Worm (Caenorhabditis elegans): ENCODE results near the gene cwp-2.
A peak's percentile ranks its signal among the peaks of the same experiment; 100 is the strongest.

cwp-2 gene

ce11 chrV:4823683-4824391, 18.6 kb downstream of the cwp-2 start (continued):
- TF ChIP-seq daf-12 (tag; optimal IDR thresholded peaks at IDR 0.05) = no peak
- TF ChIP-seq mxl-3 (GFP tag; optimal IDR thresholded peaks at IDR 0.05) = peak; percentile 18
- TF ChIP-seq Y105C5A.15 (GFP tag; IDR thresholded peaks at IDR 0.05) = no peak
- TF ChIP-seq madf-9 (GFP tag; conservative IDR thresholded peaks at IDR 0.05) = no peak
- TF ChIP-seq cey-2 (tag; optimal IDR thresholded peaks at IDR 0.05; ENCODE audit: borderline replicate concordance, insufficient read depth) = no peak
- TF ChIP-seq dmd-8 (GFP tag; IDR thresholded peaks at IDR 0.05) = peak; percentile 19; the same call in 1 of the 2 replicates
- TF ChIP-seq dmd-6 (GFP tag; IDR thresholded peaks at IDR 0.05) = peak; percentile 8; the same call in 1 of the 2 replicates
- no peak for TF ChIP-seq fos-1 (tag; optimal IDR thresholded peaks at IDR 0.05)
- TF ChIP-seq daf-8 (GFP tag; IDR thresholded peaks at IDR 0.05) = no peak
- TF ChIP-seq spr-3 (GFP tag; optimal IDR thresholded peaks at IDR 0.05) = peak; percentile 24
- TF ChIP-seq mdl-1 (tag; optimal IDR thresholded peaks at IDR 0.05) = no peak
- TF ChIP-seq aly-2 (tag; optimal IDR thresholded peaks at IDR 0.05) = no peak
- peak; percentile 69 for TF ChIP-seq nhr-102 (tag; optimal IDR thresholded peaks at IDR 0.05)
- TF ChIP-seq duxl-1 (tag; optimal IDR thresholded peaks at IDR 0.05; ENCODE audit: poor library complexity) = peak; percentile 48
- peak; percentile 30; the same call in 1 of the 2 replicates for TF ChIP-seq daf-19 (GFP tag; conservative IDR thresholded peaks at IDR 0.05)
- TF ChIP-seq T20F7.1 (GFP tag; optimal IDR thresholded peaks at IDR 0.05) = peak; percentile 77
- TF ChIP-seq nhr-237 (tag; optimal IDR thresholded peaks at IDR 0.05) = no peak
- peak; percentile 67; the same call in 1 of the 2 replicates for TF ChIP-seq mdt-29 (GFP tag; IDR thresholded peaks at IDR 0.05)
- TF ChIP-seq pqm-1 (tag; optimal IDR thresholded peaks at IDR 0.05) = no peak
- no peak for TF ChIP-seq ceh-28 (tag; optimal IDR thresholded peaks at IDR 0.05)
- no peak for TF ChIP-seq sdz-12 (GFP tag; optimal IDR thresholded peaks at IDR 0.05)
- no peak for TF ChIP-seq ces-1 (GFP tag; optimal IDR thresholded peaks at IDR 0.05)
- TF ChIP-seq lin-39 (tag; optimal IDR thresholded peaks at IDR 0.05) = no peak
- TF ChIP-seq nhr-111 (GFP tag; optimal IDR thresholded peaks at IDR 0.05) = peak; percentile 36
- peak in 1 of 2 experiments; percentile 17; a peak in 1 of 4 replicates for TF ChIP-seq madf-5 (GFP tag; IDR thresholded peaks at IDR 0.05)
- no peak for TF ChIP-seq tag-97 (GFP tag; IDR thresholded peaks at IDR 0.05)
- TF ChIP-seq lir-3 (tag; optimal IDR thresholded peaks at IDR 0.05) = peak; percentile 10
- peak; percentile 4 to 16 for TF ChIP-seq daf-16 (GFP tag; optimal IDR thresholded peaks at IDR 0.05)
- peak; percentile 50 for TF ChIP-seq daf-16 (tag; optimal IDR thresholded peaks at IDR 0.05)
- TF ChIP-seq nhr-48 (tag; optimal IDR thresholded peaks at IDR 0.05) = peak; percentile 0
- TF ChIP-seq pha-4 (GFP tag; IDR thresholded peaks at IDR 0.05) = peak; percentile 51; the same call in 1 of the 2 replicates
- TF ChIP-seq pha-4 (tag; optimal IDR thresholded peaks at IDR 0.05) = peak; percentile 8
- peak; percentile 39 for TF ChIP-seq lin-15B (tag; optimal IDR thresholded peaks at IDR 0.05)
- no peak for TF ChIP-seq ceh-82 (tag; optimal IDR thresholded peaks at IDR 0.05)
- no peak for TF ChIP-seq ceh-20 (GFP tag; IDR thresholded peaks at IDR 0.05)
- TF ChIP-seq unc-130 (GFP tag; optimal IDR thresholded peaks at IDR 0.05) = no peak
- TF ChIP-seq mep-1 (tag; optimal IDR thresholded peaks at IDR 0.05) = peak; percentile 80
- TF ChIP-seq lin-13 (GFP tag; optimal IDR thresholded peaks at IDR 0.05) = peak; percentile 34
- no peak for TF ChIP-seq mxl-2 (GFP tag; conservative IDR thresholded peaks at IDR 0.05)
- no peak for TF ChIP-seq fkh-10 (GFP tag; optimal IDR thresholded peaks at IDR 0.05)
- TF ChIP-seq nhr-77 (tag; optimal IDR thresholded peaks at IDR 0.05) = no peak
- TF ChIP-seq lin-38 (GFP tag; IDR thresholded peaks at IDR 0.05) = peak; percentile 55
- no peak for TF ChIP-seq F26F4.8 (GFP tag; conservative IDR thresholded peaks at IDR 0.05)
- peak; percentile 4 for TF ChIP-seq nhr-28 (tag; optimal IDR thresholded peaks at IDR 0.05)
- TF ChIP-seq hlh-11 (tag; optimal IDR thresholded peaks at IDR 0.05) = peak; percentile 15
- TF ChIP-seq egl-27 (tag; optimal IDR thresholded peaks at IDR 0.05) = no peak
- TF ChIP-seq snpc-4 (tag; optimal IDR thresholded peaks at IDR 0.05) = no peak
- TF ChIP-seq saeg-2 (GFP tag; IDR thresholded peaks at IDR 0.05) = 0 out of 2 replicates have a peak, but pooled peaks have one; percentile 27
- peak; percentile 34 for TF ChIP-seq hlh-30 (tag; optimal IDR thresholded peaks at IDR 0.05; ENCODE audit: insufficient read depth)
- TF ChIP-seq nhr-11 (tag; optimal IDR thresholded peaks at IDR 0.05) = no peak
- no peak for TF ChIP-seq R02D3.7 (tag; optimal IDR thresholded peaks at IDR 0.05)
